Worm (Caenorhabditis elegans): Measurements from ENCODE around the gene C01G10.10.

DNA sequence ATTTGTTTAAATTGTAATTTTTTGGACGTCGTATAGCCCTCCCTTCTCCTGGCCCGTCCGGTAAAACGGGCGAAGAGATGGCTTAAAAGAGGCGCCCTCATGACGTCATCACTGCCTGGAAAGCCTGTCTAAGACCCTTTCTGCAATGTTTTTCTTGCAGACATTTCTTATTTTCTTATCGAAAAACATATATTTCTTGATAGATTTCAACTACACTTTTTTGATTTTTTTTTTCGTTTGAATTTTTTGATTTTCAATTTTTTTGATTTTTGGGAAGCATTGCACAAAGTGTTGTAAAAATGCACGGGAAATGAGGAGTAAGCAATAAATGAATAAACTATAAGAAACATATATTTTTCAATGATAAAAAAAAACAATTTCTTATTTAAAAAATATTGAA, 31.8 kb upstream of the C01G10.10 start, which contains the start of gene T01G5.6:
- no peak for TF ChIP-seq ama-1 (optimal IDR thresholded peaks at IDR 0.05)
- TF ChIP-seq aly-1 (tag; optimal IDR thresholded peaks at IDR 0.05) = no peak
- TF ChIP-seq ceh-13 (GFP tag; optimal IDR thresholded peaks at IDR 0.05) = no peak
- no peak for TF ChIP-seq flt-1 (GFP tag; IDR thresholded peaks at IDR 0.05)
- TF ChIP-seq B0310.2 (tag; optimal IDR thresholded peaks at IDR 0.05) = no peak
- no peak for TF ChIP-seq pes-1 (GFP tag; IDR thresholded peaks at IDR 0.05)
- TF ChIP-seq F13C5.2 (tag; optimal IDR thresholded peaks at IDR 0.05) = no peak
- TF ChIP-seq tbx-11 (GFP tag; IDR thresholded peaks at IDR 0.05) = no peak
- no peak for TF ChIP-seq scrt-1 (GFP tag; IDR thresholded peaks at IDR 0.05)
- no peak for TF ChIP-seq tra-4 (tag; optimal IDR thresholded peaks at IDR 0.05)
- TF ChIP-seq hmg-4 (GFP tag; optimal IDR thresholded peaks at IDR 0.05) = no peak
- no peak for TF ChIP-seq tbx-37 (GFP tag; conservative IDR thresholded peaks at IDR 0.05)
- TF ChIP-seq hmbx-1 (tag; optimal IDR thresholded peaks at IDR 0.05) = no peak
- no peak for TF ChIP-seq ets-7 (tag; optimal IDR thresholded peaks at IDR 0.05)
